Worm (Caenorhabditis elegans) whole organism, L3 larva: ENCODE results near the gene srh-140.
"Not testable (repeated sequence)": the region's sequence is repeated elsewhere in the genome, so short reads cannot be mapped to it uniquely, and the experiment has no call there.

ENCODE experiments used
- R02D3.7 ChIP-seq: fragments of 150-350 bp; optimal IDR thresholded peaks from 2 replicates; lab custom pipeline; 2014; ENCODE audit warnings: missing biosample characterization, missing genetic modification characterization
- aly-2 ChIP-seq: fragments of 150-350 bp; optimal IDR thresholded peaks from 2 replicates; lab custom pipeline; 2014; ENCODE audit warnings: missing biosample characterization, missing genetic modification characterization
- ama-1 ChIP-seq: fragments of 150-350 bp; optimal IDR thresholded peaks from 2 replicates; lab custom pipeline; 2018
- ceh-16 ChIP-seq: sonication (generic microtip); optimal IDR thresholded peaks from 2 replicates; lab custom pipeline; 2017; ENCODE audit warnings: missing biosample characterization, missing genetic modification characterization
- ceh-9 ChIP-seq: sonication (generic microtip); optimal IDR thresholded peaks from 2 replicates; lab custom pipeline; 2018; ENCODE audit warnings: missing biosample characterization, missing genetic modification characterization
- daf-12 ChIP-seq: fragments of 150-350 bp; optimal IDR thresholded peaks from 2 replicates; lab custom pipeline; 2014; ENCODE audit warnings: missing biosample characterization, missing genetic modification reagents, missing genetic modification characterization
- egl-27 ChIP-seq: sonication (generic microtip); optimal IDR thresholded peaks from 4 replicates; lab custom pipeline; 2017; ENCODE audit warnings: missing biosample characterization, missing genetic modification reagents, missing genetic modification characterization
- egl-5 ChIP-seq: fragments of 150-350 bp; optimal IDR thresholded peaks from 2 replicates; lab custom pipeline; 2017; ENCODE audit warnings: missing biosample characterization, missing genetic modification reagents, missing genetic modification characterization, inconsistent platforms
- elt-1 ChIP-seq: fragments of 150-350 bp; optimal IDR thresholded peaks from 2 replicates; lab custom pipeline; 2014; ENCODE audit warnings: missing biosample characterization, missing genetic modification characterization
- elt-2 ChIP-seq: sonication (generic microtip); optimal IDR thresholded peaks from 2 replicates; lab custom pipeline; 2016; ENCODE audit warnings: missing genetic modification reagents, mild to moderate bottlenecking, missing genetic modification characterization, missing compliant biosample characterization
- eor-1 ChIP-seq, 2 experiments: fragments of 150-350 bp; optimal IDR thresholded peaks; 2 replicates each; lab custom pipeline; 2014 to 2018; ENCODE audit warnings: missing biosample characterization in 2 of 2, missing genetic modification characterization in 2 of 2
- fkh-2 ChIP-seq: fragments of 150-350 bp; optimal IDR thresholded peaks from 2 replicates; lab custom pipeline; 2014; ENCODE audit warnings: missing biosample characterization, missing genetic modification reagents, missing genetic modification characterization
- hmg-11 ChIP-seq: sonication (generic microtip); optimal IDR thresholded peaks from 2 replicates; lab custom pipeline; 2016; ENCODE audit warnings: missing genetic modification characterization, missing compliant biosample characterization
- jun-1 ChIP-seq: fragments of 150-350 bp; optimal IDR thresholded peaks from 2 replicates; lab custom pipeline; 2014; ENCODE audit warnings: missing biosample characterization, missing genetic modification reagents, missing genetic modification characterization
- lin-15B ChIP-seq: fragments of 150-350 bp; optimal IDR thresholded peaks from 2 replicates; lab custom pipeline; 2014; ENCODE audit warnings: missing biosample characterization, missing genetic modification characterization
- mdl-1 ChIP-seq: fragments of 150-350 bp; optimal IDR thresholded peaks from 2 replicates; lab custom pipeline; 2014; ENCODE audit warnings: missing biosample characterization, missing genetic modification characterization
- mml-1 ChIP-seq: fragments of 150-350 bp; sonication (generic microtip); optimal IDR thresholded peaks from 3 replicates; lab custom pipeline; 2014; ENCODE audit warnings: missing biosample characterization, missing genetic modification characterization
- nhr-237 ChIP-seq: fragments of 150-350 bp; optimal IDR thresholded peaks from 2 replicates; lab custom pipeline; 2014; ENCODE audit warnings: missing biosample characterization, missing genetic modification characterization
- nhr-28 ChIP-seq: fragments of 150-350 bp; optimal IDR thresholded peaks from 2 replicates; lab custom pipeline; 2014; ENCODE audit warnings: missing biosample characterization, missing genetic modification characterization
- nhr-43 ChIP-seq: sonication (generic microtip); optimal IDR thresholded peaks from 2 replicates; lab custom pipeline; 2016; ENCODE audit warnings: mild to moderate bottlenecking, missing genetic modification characterization, missing compliant biosample characterization; ENCODE audit not compliant: poor library complexity, severe bottlenecking
- nhr-67 ChIP-seq: fragments of 150-350 bp; optimal IDR thresholded peaks from 2 replicates; lab custom pipeline; 2014; ENCODE audit warnings: missing biosample characterization, missing genetic modification characterization
- nhr-76 ChIP-seq: fragments of 150-350 bp; sonication (generic microtip); optimal IDR thresholded peaks from 5 replicates; lab custom pipeline; 2014; ENCODE audit warnings: missing biosample characterization, missing genetic modification characterization
- sea-2 ChIP-seq: fragments of 150-350 bp; sonication (generic microtip); optimal IDR thresholded peaks from 4 replicates; lab custom pipeline; 2014; ENCODE audit warnings: missing biosample characterization, missing genetic modification reagents, missing genetic modification characterization
- skn-1 ChIP-seq: fragments of 150-350 bp; optimal IDR thresholded peaks from 2 replicates; lab custom pipeline; 2014; ENCODE audit warnings: missing biosample characterization, missing genetic modification characterization
- snpc-4 ChIP-seq: fragments of 150-350 bp; optimal IDR thresholded peaks from 2 replicates; lab custom pipeline; 2014; ENCODE audit warnings: missing biosample characterization, missing genetic modification characterization
- tbx-2 ChIP-seq: sonication (generic microtip); optimal IDR thresholded peaks from 2 replicates; lab custom pipeline; 2016; ENCODE audit warnings: mild to moderate bottlenecking, missing genetic modification characterization, missing compliant biosample characterization
- unc-39 ChIP-seq: sonication (generic microtip); optimal IDR thresholded peaks from 4 replicates; lab custom pipeline; 2017; ENCODE audit warnings: missing biosample characterization, missing genetic modification characterization
- unc-62 ChIP-seq: fragments of 150-350 bp; sonication (generic microtip); optimal IDR thresholded peaks from 4 replicates; lab custom pipeline; 2014; ENCODE audit warnings: missing biosample characterization, missing genetic modification reagents, missing genetic modification characterization
- zag-1 ChIP-seq: fragments of 150-350 bp; optimal IDR thresholded peaks from 2 replicates; lab custom pipeline; 2014; ENCODE audit warnings: missing biosample characterization, missing genetic modification characterization

Gene srh-140

ce11 chrV:15732209-15732608 lies 10.2 kb downstream of the srh-140 start, which contains the start of gene str-38:
Gene str-38 (minus strand): TSS chrV:15732309.
- TF ChIP-seq ceh-16 (tag; lab: Kevin White, UChicago) (no peak), fkh-2 (tag; lab: Kevin White, UChicago) (no peak), ceh-9 (tag; lab: Kevin White, UChicago) (no peak), R02D3.7 (tag; lab: Kevin White, UChicago) (no peak), lin-15B (no peak), elt-2 (no peak), unc-39 (no peak), egl-27 (tag; lab: Kevin White, UChicago) (no peak), nhr-28 (tag; lab: Kevin White, UChicago) (no peak), mml-1 (tag; lab: Kevin White, UChicago) (no peak), unc-62 (GFP tag; lab: Kevin White, UChicago) (no peak), ama-1 (lab: Kevin White, UChicago) (no peak), nhr-43 (tag; lab: Kevin White, UChicago) (no peak)

ce11 chrV:15733020-15733419 lies 11.0 kb downstream of the srh-140 start:
- TF ChIP-seq nhr-67: no peak
- no peak for TF ChIP-seq skn-1 (tag; lab: Kevin White, UChicago)
- TF ChIP-seq zag-1: no peak
- no peak for TF ChIP-seq mdl-1 (tag; lab: Kevin White, UChicago)
- TF ChIP-seq lin-15B: no peak
- no peak for TF ChIP-seq elt-2

ce11 chrV:15733568-15733967 lies 11.6 kb downstream of the srh-140 start, which contains the start of gene T23D5.3:
Gene T23D5.3 (minus strand): TSS chrV:15733668.
- TF ChIP-seq jun-1 (tag; lab: Kevin White, UChicago) (no peak), ceh-9 (tag; lab: Kevin White, UChicago) (no peak), lin-15B (no peak), R02D3.7 (tag; lab: Kevin White, UChicago) (no peak), unc-39 (no peak), aly-2 (tag; lab: Kevin White, UChicago) (no peak), hmg-11 (tag; lab: Kevin White, UChicago) (no peak), nhr-67 (no peak)

- TF ChIP-seq elt-1 (no peak), tbx-2 (tag; lab: Kevin White, UChicago) (no peak), zag-1 (no peak), nhr-28 (tag; lab: Kevin White, UChicago) (no peak)
These were observed 13.7 kb downstream of the srh-140 start, which contains the start of gene str-27 for ce11 chrV:15735720-15736119. Gene str-27 (minus strand): TSS chrV:15735820.

- TF ChIP-seq snpc-4 (tag; lab: Kevin White, UChicago): no peak
- no peak for TF ChIP-seq unc-62 (GFP tag; lab: Kevin White, UChicago)
- TF ChIP-seq ceh-9 (tag; lab: Kevin White, UChicago): no peak
- no peak for TF ChIP-seq sea-2 (GFP tag; lab: Kevin White, UChicago)
- no peak for TF ChIP-seq daf-12 (tag; lab: Kevin White, UChicago)
- TF ChIP-seq eor-1 (tag; optimal IDR thresholded peaks at IDR 0.05; lab: Kevin White, UChicago): no peak
- no peak for TF ChIP-seq unc-39
- no peak for TF ChIP-seq nhr-76 (tag; lab: Kevin White, UChicago)
- no peak for TF ChIP-seq mdl-1 (tag; lab: Kevin White, UChicago)
- TF ChIP-seq, all 47 proteins: peak for 0
These were observed 19.9 kb downstream of the srh-140 start, which contains the start of gene str-18 for ce11 chrV:15741851-15742250. Gene str-18 (minus strand): TSS chrV:15741951.

- TF ChIP-seq mdl-1 (tag; lab: Kevin White, UChicago); nhr-237; ceh-16 (tag; lab: Kevin White, UChicago): not testable (repeated sequence)
These were observed 22.4 kb downstream of the srh-140 start, which contains the start of gene str-19 for ce11 chrV:15744366-15744765. Gene str-19 (minus strand): TSS chrV:15744466.

- TF ChIP-seq egl-5, nhr-43, snpc-4 (tag; lab: Kevin White, UChicago): not testable (repeated sequence)
- TF ChIP-seq, all 47 proteins: peak for 0; not testable (repeated sequence) for 47
These were observed 26.4 kb downstream of the srh-140 start, which contains the start of gene T23D5.8 for ce11 chrV:15748343-15748742. Gene T23D5.8 (minus strand): TSS chrV:15748443.
